Worm (Caenorhabditis elegans): Measurements from ENCODE around the gene fut-5.

- TF ChIP-seq ama-1 (optimal IDR thresholded peaks at IDR 0.05) (no peak), ceh-82 (tag; optimal IDR thresholded peaks at IDR 0.05) (no peak), unc-39 (tag; optimal IDR thresholded peaks at IDR 0.05) (no peak), fkh-10 (GFP tag; optimal IDR thresholded peaks at IDR 0.05) (no peak)
Observed at ce11 chrII:4626606-4627005, 40.9 kb downstream of the fut-5 start, which contains the start of gene F35D11.1.
